Worm (Caenorhabditis elegans) whole organism, young adult: ENCODE measurements around the gene sulp-3.

Source experiments
- B0019.2 ChIP-seq: fragments of 200-800 bp; sonication (Bioruptor generic); conservative IDR thresholded peaks from 2 replicates; pipeline ENCODE4 v1.3.6; 2022; ENCODE audit warnings: missing genetic modification reagents, missing genetic modification characterization, missing compliant biosample characterization
- B0336.3 ChIP-seq: fragments of 200-800 bp; sonication (Bioruptor generic); IDR thresholded peaks from 2 replicates; pipeline ENCODE4 v1.3.6; 2022; ENCODE audit warnings: missing genetic modification characterization, missing compliant biosample characterization
- C17E4.6 ChIP-seq: fragments of 200-800 bp; sonication (Bioruptor generic); IDR thresholded peaks from 2 replicates; pipeline ENCODE4 v1.3.6; 2022; ENCODE audit warnings: missing genetic modification reagents, missing genetic modification characterization, missing compliant biosample characterization
- F33H1.4 ChIP-seq: fragments of 200-800 bp; sonication (Bioruptor generic); IDR thresholded peaks from 2 replicates; pipeline ENCODE4 v1.3.6; 2022; ENCODE audit warnings: missing genetic modification reagents, missing genetic modification characterization, missing compliant biosample characterization
- F39B2.1 ChIP-seq: fragments of 200-800 bp; sonication (Bioruptor generic); IDR thresholded peaks from 2 replicates; pipeline ENCODE4 v1.3.6; 2022; ENCODE audit warnings: missing genetic modification reagents, missing genetic modification characterization, missing compliant biosample characterization
- F49E8.2 ChIP-seq: sonication (generic microtip); optimal IDR thresholded peaks from 3 replicates; lab custom pipeline; 2017; ENCODE audit warnings: missing genetic modification characterization, mild to moderate bottlenecking, missing compliant biosample characterization, antibody characterized with exemption, moderate library complexity; ENCODE audit not compliant: insufficient read depth
- F57A8.1 ChIP-seq: fragments of 200-800 bp; sonication (Bioruptor generic); optimal IDR thresholded peaks from 2 replicates; lab custom pipeline; 2018; ENCODE audit warnings: mild to moderate bottlenecking, missing genetic modification characterization, moderate library complexity, missing compliant biosample characterization
- F57C9.4 ChIP-seq: sonication (generic microtip); optimal IDR thresholded peaks from 2 replicates; lab custom pipeline; 2017; ENCODE audit warnings: mild to moderate bottlenecking, missing genetic modification characterization, missing compliant biosample characterization
- T26A5.8 ChIP-seq: sonication (generic microtip); optimal IDR thresholded peaks from 2 replicates; lab custom pipeline; 2016; ENCODE audit warnings: missing genetic modification characterization, missing compliant biosample characterization
- Y53F4B.3 ChIP-seq: fragments of 200-800 bp; sonication (Bioruptor generic); IDR thresholded peaks from 2 replicates; pipeline ENCODE4 v1.3.6; 2022; ENCODE audit warnings: missing genetic modification reagents, missing genetic modification characterization, missing compliant biosample characterization
- Y53G8AR.9 ChIP-seq: fragments of 200-800 bp; sonication (Bioruptor generic); conservative IDR thresholded peaks from 2 replicates; pipeline ENCODE4 v1.3.6; 2022; ENCODE audit warnings: missing genetic modification reagents, missing genetic modification characterization, missing compliant biosample characterization
- aptf-3 ChIP-seq: fragments of 200-800 bp; sonication (Bioruptor generic); IDR thresholded peaks from 2 replicates; pipeline ENCODE4 v1.3.6; 2022; ENCODE audit warnings: missing genetic modification characterization, missing compliant biosample characterization
- atf-7 ChIP-seq: sonication (generic microtip); optimal IDR thresholded peaks from 2 replicates; lab custom pipeline; 2017; ENCODE audit warnings: mild to moderate bottlenecking, missing genetic modification characterization, missing compliant biosample characterization
- athp-1 ChIP-seq: sonication (generic microtip); optimal IDR thresholded peaks from 2 replicates; lab custom pipeline; 2017; ENCODE audit warnings: mild to moderate bottlenecking, missing genetic modification characterization, missing compliant biosample characterization
- attf-3 ChIP-seq: fragments of 200-800 bp; sonication (Bioruptor generic); conservative IDR thresholded peaks from 2 replicates; pipeline ENCODE4 v1.3.6; 2022; ENCODE audit warnings: missing genetic modification reagents, missing genetic modification characterization, missing compliant biosample characterization
- attf-6 ChIP-seq: fragments of 200-800 bp; sonication (Bioruptor generic); IDR thresholded peaks from 2 replicates; pipeline ENCODE4 v1.3.6; 2022; ENCODE audit warnings: missing genetic modification reagents, missing genetic modification characterization, missing compliant biosample characterization
- bed-1 ChIP-seq: fragments of 200-800 bp; sonication (Bioruptor generic); IDR thresholded peaks from 2 replicates; pipeline ENCODE4 v1.3.6; 2022; ENCODE audit warnings: missing genetic modification reagents, missing genetic modification characterization, missing compliant biosample characterization
- bed-2 ChIP-seq: fragments of 200-800 bp; sonication (Bioruptor generic); IDR thresholded peaks from 2 replicates; pipeline ENCODE4 v1.3.6; 2022; ENCODE audit warnings: missing genetic modification reagents, missing genetic modification characterization, missing compliant biosample characterization
- efl-1 ChIP-seq: fragments of 150-350 bp; optimal IDR thresholded peaks from 2 replicates; lab custom pipeline; 2014; ENCODE audit warnings: missing biosample characterization, missing genetic modification reagents, missing genetic modification characterization
- ekl-4 ChIP-seq: fragments of 200-800 bp; sonication (Bioruptor generic); IDR thresholded peaks from 2 replicates; pipeline ENCODE4 v1.3.6; 2022; ENCODE audit warnings: missing genetic modification reagents, missing genetic modification characterization, missing compliant biosample characterization
- ets-4 ChIP-seq: fragments of 200-800 bp; sonication (Bioruptor generic); optimal IDR thresholded peaks from 2 replicates; lab custom pipeline; 2018; ENCODE audit warnings: mild to moderate bottlenecking, missing genetic modification characterization, missing compliant biosample characterization
- fkh-3 ChIP-seq: sonication (generic microtip); optimal IDR thresholded peaks from 2 replicates; lab custom pipeline; 2016; ENCODE audit warnings: mild to moderate bottlenecking, missing genetic modification characterization, missing compliant biosample characterization
- hlh-12 ChIP-seq: sonication (generic microtip); optimal IDR thresholded peaks from 2 replicates; lab custom pipeline; 2016; ENCODE audit warnings: missing genetic modification characterization, missing compliant biosample characterization
- hlh-26 ChIP-seq: fragments of 200-800 bp; sonication (Bioruptor generic); conservative IDR thresholded peaks from 2 replicates; pipeline ENCODE4 v1.3.6; 2022; ENCODE audit warnings: missing genetic modification reagents, missing genetic modification characterization, missing compliant biosample characterization
- hmg-1.2 ChIP-seq: fragments of 200-800 bp; sonication (Bioruptor generic); IDR thresholded peaks from 2 replicates; pipeline ENCODE4 v1.3.6; 2022; ENCODE audit warnings: missing genetic modification reagents, missing genetic modification characterization, missing compliant biosample characterization
- hmg-20 ChIP-seq: fragments of 200-800 bp; sonication (Bioruptor generic); IDR thresholded peaks from 2 replicates; pipeline ENCODE4 v1.3.6; 2022; ENCODE audit warnings: missing genetic modification reagents, missing genetic modification characterization, missing compliant biosample characterization
- lin-40 ChIP-seq: sonication (generic microtip); optimal IDR thresholded peaks from 2 replicates; lab custom pipeline; 2016; ENCODE audit warnings: missing genetic modification characterization, mild to moderate bottlenecking, missing compliant biosample characterization, missing genotype, missing genetic modification reagents
- lin-54 ChIP-seq: fragments of 200-800 bp; sonication (Bioruptor generic); optimal IDR thresholded peaks from 2 replicates; lab custom pipeline; 2018; ENCODE audit warnings: mild to moderate bottlenecking, missing genetic modification characterization, missing compliant biosample characterization
- madf-6 ChIP-seq: fragments of 200-800 bp; sonication (Bioruptor generic); IDR thresholded peaks from 2 replicates; pipeline ENCODE4 v1.3.6; 2022; ENCODE audit warnings: missing genetic modification reagents, missing genetic modification characterization, missing compliant biosample characterization
- mel-28 ChIP-seq: sonication (generic microtip); optimal IDR thresholded peaks from 2 replicates; lab custom pipeline; 2016; ENCODE audit warnings: borderline replicate concordance, mild to moderate bottlenecking, missing genetic modification characterization, missing compliant biosample characterization
- mes-4 ChIP-seq: sonication (generic microtip); optimal IDR thresholded peaks from 2 replicates; lab custom pipeline; 2016; ENCODE audit warnings: missing genotype, missing genetic modification characterization, missing compliant biosample characterization
- mxl-1 ChIP-seq: sonication (generic microtip); optimal IDR thresholded peaks from 2 replicates; lab custom pipeline; 2016; ENCODE audit warnings: missing genetic modification characterization, missing compliant biosample characterization
- nhr-120 ChIP-seq: fragments of 200-800 bp; sonication (Bioruptor generic); IDR thresholded peaks from 2 replicates; pipeline ENCODE4 v1.3.6; 2022; ENCODE audit warnings: missing genetic modification characterization, missing compliant biosample characterization
- nhr-90 ChIP-seq: sonication (generic microtip); optimal IDR thresholded peaks from 2 replicates; lab custom pipeline; 2016; ENCODE audit warnings: missing genotype, mild to moderate bottlenecking, missing genetic modification characterization, missing compliant biosample characterization
- rcor-1 ChIP-seq: fragments of 200-800 bp; sonication (Bioruptor generic); IDR thresholded peaks from 2 replicates; pipeline ENCODE4 v1.3.6; 2022; ENCODE audit warnings: missing genetic modification reagents, missing genetic modification characterization, missing compliant biosample characterization
- rpc-1 ChIP-seq, 2 experiments: fragments of 150-350 bp in 1 of 2; sonication (generic microtip) in 1 of 2; optimal IDR thresholded peaks; 2 replicates each; lab custom pipeline; 2014 to 2018; ENCODE audit warnings: missing biosample characterization in 1 of 2, missing genetic modification characterization in 1 of 2, missing genetic modification reagents in 1 of 2, missing genotype in 1 of 2
- snpc-1.1 ChIP-seq: sonication (generic microtip); optimal IDR thresholded peaks from 2 replicates; lab custom pipeline; 2017; ENCODE audit warnings: missing genetic modification characterization, mild to moderate bottlenecking, missing compliant biosample characterization, antibody characterized with exemption, moderate library complexity, missing genotype, missing genetic modification reagents; ENCODE audit not compliant: insufficient read depth
- tbp1 ChIP-seq: fragments of 200-800 bp; sonication (Bioruptor generic); optimal IDR thresholded peaks from 2 replicates; lab custom pipeline; 2018; ENCODE audit warnings: mild to moderate bottlenecking, missing genetic modification characterization, missing compliant biosample characterization
- tbx-9 ChIP-seq: sonication (generic microtip); optimal IDR thresholded peaks from 2 replicates; lab custom pipeline; 2016; ENCODE audit warnings: borderline replicate concordance, missing genetic modification characterization, inconsistent platforms, missing compliant biosample characterization
- xnd-1 ChIP-seq: sonication (generic microtip); optimal IDR thresholded peaks from 2 replicates; lab custom pipeline; 2016; ENCODE audit warnings: missing genotype, missing genetic modification reagents, missing genetic modification characterization, missing compliant biosample characterization
- zfh-2 ChIP-seq: fragments of 200-800 bp; sonication (Bioruptor generic); conservative IDR thresholded peaks from 2 replicates; pipeline ENCODE4 v1.3.6; 2022; ENCODE audit warnings: missing genetic modification reagents, missing genetic modification characterization, missing compliant biosample characterization
- ztf-22 ChIP-seq: fragments of 200-800 bp; sonication (Bioruptor generic); optimal IDR thresholded peaks from 2 replicates; lab custom pipeline; 2018; ENCODE audit warnings: mild to moderate bottlenecking, missing genetic modification characterization, moderate library complexity, missing compliant biosample characterization
- ztf-25 ChIP-seq: fragments of 200-800 bp; sonication (Bioruptor generic); IDR thresholded peaks from 2 replicates; pipeline ENCODE4 v1.3.6; 2022; ENCODE audit warnings: missing genetic modification reagents, missing genetic modification characterization, missing compliant biosample characterization
- ztf-3 ChIP-seq: fragments of 200-800 bp; sonication (Bioruptor generic); optimal IDR thresholded peaks from 2 replicates; lab custom pipeline; 2018; ENCODE audit warnings: mild to moderate bottlenecking, missing genetic modification characterization, missing compliant biosample characterization

Gene sulp-3

DNA sequence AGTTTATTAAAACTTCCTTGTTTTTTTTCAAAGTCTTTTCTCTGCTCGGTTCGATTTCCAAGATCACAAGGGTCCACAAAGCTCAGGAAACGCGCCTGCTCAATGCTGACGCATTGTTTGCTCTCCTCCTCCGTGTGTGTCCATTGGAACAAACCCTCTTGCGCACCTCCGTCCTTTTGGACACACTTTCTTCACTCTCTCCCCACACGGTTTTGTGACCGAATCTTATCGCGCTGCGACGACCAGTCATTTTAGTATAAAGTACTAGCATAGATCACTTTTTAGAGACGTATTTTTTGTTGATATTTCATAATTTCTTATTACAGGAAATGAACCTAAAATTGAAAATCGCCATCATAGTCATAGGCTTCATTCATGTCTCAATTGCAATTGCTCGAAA lies 40.0 kb downstream of the sulp-3 start (continued):
- TF ChIP-seq xnd-1 (tag; lab: Kevin White, UChicago): no peak
- no peak for TF ChIP-seq snpc-1.1
- no peak for TF ChIP-seq madf-6
- no peak for TF ChIP-seq tbp1 (GFP tag; lab: Kevin White, UChicago)
- TF ChIP-seq F57A8.1 (GFP tag; lab: Kevin White, UChicago): no peak
- TF ChIP-seq attf-6 (GFP tag; lab: Robert Waterston, UW): no peak
- no peak for TF ChIP-seq F57C9.4 (tag; lab: Kevin White, UChicago)
- TF ChIP-seq nhr-120: no peak
- TF ChIP-seq aptf-3 (GFP tag; lab: Robert Waterston, UW): no peak
- TF ChIP-seq lin-54: no peak
- TF ChIP-seq mes-4: no peak
- peak; percentile 35; the same call in 1 of the 2 replicates for TF ChIP-seq hmg-20
- TF ChIP-seq athp-1: no peak
- no peak for TF ChIP-seq ztf-22 (GFP tag; lab: Kevin White, UChicago)
- no peak for TF ChIP-seq bed-2
- no peak for TF ChIP-seq rpc-1 (optimal IDR thresholded peaks at IDR 0.05; lab: Kevin White, UChicago)
- TF ChIP-seq rpc-1 (tag; optimal IDR thresholded peaks at IDR 0.05; lab: Kevin White, UChicago): no peak
- 0 out of 2 replicates have a peak, but pooled peaks have one; percentile 43 for TF ChIP-seq Y53G8AR.9
- TF ChIP-seq F39B2.1 (GFP tag; lab: Robert Waterston, UW): no peak
- no peak for TF ChIP-seq fkh-3 (tag; lab: Kevin White, UChicago)
- TF ChIP-seq attf-3: no peak
- no peak for TF ChIP-seq Y53F4B.3 (GFP tag; lab: Robert Waterston, UW)
- peak; percentile 46 for TF ChIP-seq hmg-1.2 (GFP tag; lab: Robert Waterston, UW)
- TF ChIP-seq ztf-3 (GFP tag; lab: Kevin White, UChicago): no peak
- no peak for TF ChIP-seq tbx-9 (tag; lab: Kevin White, UChicago)
- TF ChIP-seq mxl-1 (tag; lab: Kevin White, UChicago): no peak
- no peak for TF ChIP-seq zfh-2 (GFP tag; lab: Robert Waterston, UW)
- no peak for TF ChIP-seq mel-28 (tag; lab: Kevin White, UChicago)
- TF ChIP-seq B0019.2 (GFP tag; lab: Robert Waterston, UW): no peak
- TF ChIP-seq atf-7 (tag; lab: Kevin White, UChicago): peak; percentile 44
- TF ChIP-seq rcor-1 (GFP tag; lab: Robert Waterston, UW): 0 out of 2 replicates have a peak, but pooled peaks have one; percentile 47
- no peak for TF ChIP-seq C17E4.6 (GFP tag; lab: Robert Waterston, UW)
- peak; percentile 78 for TF ChIP-seq lin-40
- TF ChIP-seq hlh-12: no peak
- TF ChIP-seq hlh-26: no peak
- no peak for TF ChIP-seq F33H1.4 (GFP tag; lab: Robert Waterston, UW)
- no peak for TF ChIP-seq F49E8.2 (tag; lab: Kevin White, UChicago)
- no peak; the same call in 1 of the 2 replicates for TF ChIP-seq B0336.3 (GFP tag; lab: Robert Waterston, UW)
- TF ChIP-seq nhr-90: no peak
- no peak for TF ChIP-seq ets-4
- no peak for TF ChIP-seq bed-1 (GFP tag; lab: Robert Waterston, UW)
- TF ChIP-seq T26A5.8 (tag; lab: Kevin White, UChicago): no peak
- TF ChIP-seq ztf-25: no peak
- no peak for TF ChIP-seq ekl-4 (GFP tag; lab: Robert Waterston, UW)
- TF ChIP-seq efl-1 (GFP tag; lab: Kevin White, UChicago): no peak
